Worm (Caenorhabditis elegans): ENCODE data around the gene srd-43.
A peak's percentile ranks its signal among the peaks of the same experiment; 100 is the strongest.

Gene srd-43

ce11 chrX:13283462-13283861 lies 22.2 kb downstream of the srd-43 start (continued):
- TF ChIP-seq dmd-6 (GFP tag; IDR thresholded peaks at IDR 0.05): peak; percentile 23; the same call in 1 of the 2 replicates
- peak; percentile 83 for TF ChIP-seq vab-7 (GFP tag; IDR thresholded peaks at IDR 0.05)
- no peak for TF ChIP-seq nhr-10 (tag; optimal IDR thresholded peaks at IDR 0.05)
- no peak for TF ChIP-seq lin-38 (GFP tag; IDR thresholded peaks at IDR 0.05)
- no peak for TF ChIP-seq aha-1 (tag)
- no peak for TF ChIP-seq mes-2 (tag; optimal IDR thresholded peaks at IDR 0.05; ENCODE audit: poor library complexity, severe bottlenecking)
- 0 out of 2 replicates have a peak, but pooled peaks have one; percentile 33 for TF ChIP-seq ctbp-1 (GFP tag; IDR thresholded peaks at IDR 0.05)
- TF ChIP-seq Y5F2A.4 (GFP tag; optimal IDR thresholded peaks at IDR 0.05): peak; percentile 28
- no peak for TF ChIP-seq ceh-62 (tag; optimal IDR thresholded peaks at IDR 0.05)
- TF ChIP-seq ces-1 (GFP tag; optimal IDR thresholded peaks at IDR 0.05): no peak
- TF ChIP-seq nhr-76 (tag; optimal IDR thresholded peaks at IDR 0.05): no peak
- TF ChIP-seq ztf-11 (tag; optimal IDR thresholded peaks at IDR 0.05): no peak
- no peak for TF ChIP-seq php-3 (GFP tag; IDR thresholded peaks at IDR 0.05)
- peak; percentile 28 for TF ChIP-seq F49E8.2 (tag; optimal IDR thresholded peaks at IDR 0.05; ENCODE audit: borderline replicate concordance)
- TF ChIP-seq spr-1 (tag; optimal IDR thresholded peaks at IDR 0.05): peak; percentile 21
- peak; percentile 33 for TF ChIP-seq nhr-48 (tag; optimal IDR thresholded peaks at IDR 0.05)
- TF ChIP-seq daf-16 (GFP tag; optimal IDR thresholded peaks at IDR 0.05): peak; percentile 27 to 82
- peak; percentile 83 for TF ChIP-seq daf-16 (tag; optimal IDR thresholded peaks at IDR 0.05)
- peak; percentile 44; the same call in 1 of the 2 replicates for TF ChIP-seq ZK337.2 (GFP tag; IDR thresholded peaks at IDR 0.05)
- peak; percentile 44; the same call in 1 of the 2 replicates for TF ChIP-seq Y48G9A.11 (GFP tag; IDR thresholded peaks at IDR 0.05)
- TF ChIP-seq set-16 (GFP tag; IDR thresholded peaks at IDR 0.05): no peak
- no peak for TF ChIP-seq nhr-77 (tag; optimal IDR thresholded peaks at IDR 0.05)
- 0 out of 2 replicates have a peak, but pooled peaks have one; percentile 30 for TF ChIP-seq saeg-2 (GFP tag; IDR thresholded peaks at IDR 0.05)

- TF ChIP-seq mxl-2 (GFP tag; conservative IDR thresholded peaks at IDR 0.05): no peak
- no peak for TF ChIP-seq ceh-32 (tag; optimal IDR thresholded peaks at IDR 0.05; ENCODE audit: poor library complexity)
- TF ChIP-seq ceh-28 (tag; optimal IDR thresholded peaks at IDR 0.05): no peak
- TF ChIP-seq lin-15B (tag; optimal IDR thresholded peaks at IDR 0.05): no peak
- no peak for TF ChIP-seq hmg-1.1 (GFP tag; IDR thresholded peaks at IDR 0.05)
- TF ChIP-seq ceh-62 (tag; optimal IDR thresholded peaks at IDR 0.05): no peak
- no peak for TF ChIP-seq nhr-25 (tag; optimal IDR thresholded peaks at IDR 0.05; ENCODE audit: borderline replicate concordance, insufficient read depth)
- TF ChIP-seq F26F4.8 (GFP tag; conservative IDR thresholded peaks at IDR 0.05): no peak
- no peak for TF ChIP-seq F49E8.2 (tag; optimal IDR thresholded peaks at IDR 0.05; ENCODE audit: borderline replicate concordance)
- TF ChIP-seq dpl-1 (GFP tag; optimal IDR thresholded peaks at IDR 0.05): no peak
- no peak for TF ChIP-seq tra-1 (GFP tag; IDR thresholded peaks at IDR 0.05)
- TF ChIP-seq ama-1 (optimal IDR thresholded peaks at IDR 0.05): no peak
- TF ChIP-seq zip-11 (GFP tag; IDR thresholded peaks at IDR 0.05): no peak
- no peak for TF ChIP-seq pqm-1 (tag; optimal IDR thresholded peaks at IDR 0.05)
Measured at ce11 chrX:13278876-13279275, 26.8 kb downstream of the srd-43 start, which contains the start of gene phf-33. TSS of gene phf-33 (minus strand) at chrX:13278976.

- TF ChIP-seq Y75B8A.6 (GFP tag; IDR thresholded peaks at IDR 0.05): no peak
- no peak for TF ChIP-seq lim-7 (GFP tag; IDR thresholded peaks at IDR 0.05)
- TF ChIP-seq spr-3 (GFP tag; optimal IDR thresholded peaks at IDR 0.05): no peak
Measured at ce11 chrX:13274102-13274501, 31.5 kb downstream of the srd-43 start, which contains the start of gene cyp-14A3. TSS of gene cyp-14A3 (minus strand) at chrX:13274202.
